Worm (Caenorhabditis elegans) whole organism, young adult: Measurements from ENCODE around the gene F38A6.5.
A peak's percentile ranks its signal among the peaks of the same experiment; 100 is the strongest.

Experiments used
- B0035.1 ChIP-seq: sonication (generic microtip); optimal IDR thresholded peaks from 2 replicates; lab custom pipeline; 2016; ENCODE audit warnings: missing genetic modification characterization, mild to moderate bottlenecking, missing compliant biosample characterization, missing genotype, missing genetic modification reagents
- B0261.1 ChIP-seq: sonication (generic microtip); optimal IDR thresholded peaks from 2 replicates; lab custom pipeline; 2016; ENCODE audit warnings: mild to moderate bottlenecking, missing genetic modification characterization, moderate library complexity, missing compliant biosample characterization
- B0336.3 ChIP-seq: fragments of 200-800 bp; sonication (Bioruptor generic); IDR thresholded peaks from 2 replicates; pipeline ENCODE4 v1.3.6; 2022; ENCODE audit warnings: missing genetic modification characterization, missing compliant biosample characterization
- C06A6.2 ChIP-seq: fragments of 200-800 bp; sonication (Bioruptor generic); conservative IDR thresholded peaks from 2 replicates; pipeline ENCODE4 v1.3.6; 2022; ENCODE audit warnings: missing genetic modification characterization, missing compliant biosample characterization
- C17E4.6 ChIP-seq: fragments of 200-800 bp; sonication (Bioruptor generic); IDR thresholded peaks from 2 replicates; pipeline ENCODE4 v1.3.6; 2022; ENCODE audit warnings: missing genetic modification reagents, missing genetic modification characterization, missing compliant biosample characterization
- F10E7.11 ChIP-seq: sonication (generic microtip); optimal IDR thresholded peaks from 2 replicates; lab custom pipeline; 2017; ENCODE audit warnings: mild to moderate bottlenecking, missing genetic modification characterization, moderate library complexity, missing compliant biosample characterization
- F33H1.4 ChIP-seq: fragments of 200-800 bp; sonication (Bioruptor generic); IDR thresholded peaks from 2 replicates; pipeline ENCODE4 v1.3.6; 2022; ENCODE audit warnings: missing genetic modification reagents, missing genetic modification characterization, missing compliant biosample characterization
- F39B2.1 ChIP-seq: fragments of 200-800 bp; sonication (Bioruptor generic); IDR thresholded peaks from 2 replicates; pipeline ENCODE4 v1.3.6; 2022; ENCODE audit warnings: missing genetic modification reagents, missing genetic modification characterization, missing compliant biosample characterization
- F55B11.4 ChIP-seq: sonication (generic microtip); optimal IDR thresholded peaks from 2 replicates; lab custom pipeline; 2016; ENCODE audit warnings: missing compliant biosample characterization, missing genetic modification characterization, borderline replicate concordance; ENCODE audit not compliant: insufficient read depth
- K11D2.4 ChIP-seq: fragments of 200-800 bp; sonication (Bioruptor generic); IDR thresholded peaks from 2 replicates; pipeline ENCODE4 v1.3.6; 2022; ENCODE audit warnings: missing genetic modification reagents, missing genetic modification characterization, missing compliant biosample characterization
- Y56A3A.18 ChIP-seq: fragments of 200-800 bp; sonication (Bioruptor generic); IDR thresholded peaks from 2 replicates; pipeline ENCODE4 v1.3.6; 2022; ENCODE audit warnings: missing genetic modification reagents, missing genetic modification characterization, missing compliant biosample characterization
- ama-1 ChIP-seq, 3 experiments: fragments of 150-350 bp in 1 of 3; sonication (generic microtip) in 2 of 3; optimal IDR thresholded peaks; 2 replicates each; lab custom pipeline; 2014 to 2018; ENCODE audit warnings: missing biosample characterization in 2 of 3, missing genetic modification characterization in 2 of 3, missing genetic modification reagents in 2 of 3
- aptf-3 ChIP-seq: fragments of 200-800 bp; sonication (Bioruptor generic); IDR thresholded peaks from 2 replicates; pipeline ENCODE4 v1.3.6; 2022; ENCODE audit warnings: missing genetic modification characterization, missing compliant biosample characterization
- ccch-3 ChIP-seq: fragments of 200-800 bp; sonication (Bioruptor generic); optimal IDR thresholded peaks from 2 replicates; lab custom pipeline; 2018; ENCODE audit warnings: mild to moderate bottlenecking, missing genetic modification characterization, missing compliant biosample characterization
- cebp-1 ChIP-seq, 2 experiments: fragments of 200-800 bp in 1 of 2; sonication (Bioruptor generic) in 1 of 2; sonication (generic microtip) in 1 of 2; IDR thresholded peaks in 1 of 2; optimal IDR thresholded peaks in 1 of 2; 2 replicates each; pipeline versions ENCODE4 v1.3.6 to Lab custom; 2017 to 2022; ENCODE audit warnings: missing compliant biosample characterization in 2 of 2, missing genetic modification characterization in 2 of 2, mild to moderate bottlenecking in 1 of 2, missing genetic modification reagents in 1 of 2, moderate library complexity in 1 of 2
- ceh-79 ChIP-seq: sonication (generic microtip); optimal IDR thresholded peaks from 2 replicates; lab custom pipeline; 2017; ENCODE audit warnings: mild to moderate bottlenecking, missing genetic modification characterization, missing compliant biosample characterization
- ceh-91 ChIP-seq: fragments of 200-800 bp; sonication (Bioruptor generic); IDR thresholded peaks from 2 replicates; pipeline ENCODE4 v1.3.6; 2022; ENCODE audit warnings: missing genetic modification reagents, missing genetic modification characterization, missing compliant biosample characterization
- efl-1 ChIP-seq: fragments of 150-350 bp; optimal IDR thresholded peaks from 2 replicates; lab custom pipeline; 2014; ENCODE audit warnings: missing biosample characterization, missing genetic modification reagents, missing genetic modification characterization
- ekl-4 ChIP-seq: fragments of 200-800 bp; sonication (Bioruptor generic); IDR thresholded peaks from 2 replicates; pipeline ENCODE4 v1.3.6; 2022; ENCODE audit warnings: missing genetic modification reagents, missing genetic modification characterization, missing compliant biosample characterization
- lag-1 ChIP-seq: fragments of 200-800 bp; sonication (Bioruptor generic); IDR thresholded peaks from 2 replicates; pipeline ENCODE4 v1.3.6; 2022; ENCODE audit warnings: missing genetic modification reagents, missing genetic modification characterization, missing compliant biosample characterization
- let-607 ChIP-seq, 2 experiments: fragments of 200-800 bp in 1 of 2; sonication (Bioruptor generic) in 1 of 2; sonication (generic microtip) in 1 of 2; optimal IDR thresholded peaks; 2 replicates each; lab custom pipeline; 2016 to 2018; ENCODE audit warnings: mild to moderate bottlenecking in 2 of 2, missing compliant biosample characterization in 2 of 2, missing genetic modification characterization in 2 of 2, moderate library complexity in 2 of 2, missing genotype in 1 of 2
- madf-10 ChIP-seq: sonication (generic microtip); optimal IDR thresholded peaks from 2 replicates; lab custom pipeline; 2016; ENCODE audit warnings: mild to moderate bottlenecking, missing genetic modification characterization, missing compliant biosample characterization
- nfya-2 ChIP-seq: fragments of 200-800 bp; sonication (Bioruptor generic); IDR thresholded peaks from 2 replicates; pipeline ENCODE4 v1.3.6; 2022; ENCODE audit warnings: missing genetic modification reagents, missing genetic modification characterization, missing compliant biosample characterization
- nhr-179 ChIP-seq: sonication (generic microtip); optimal IDR thresholded peaks from 2 replicates; lab custom pipeline; 2016; ENCODE audit warnings: mild to moderate bottlenecking, missing genetic modification characterization, missing compliant biosample characterization
- pha-4 ChIP-seq: fragments of 150-350 bp; sonication (generic microtip); optimal IDR thresholded peaks from 2 replicates; lab custom pipeline; 2014; ENCODE audit warnings: missing biosample characterization, missing genetic modification reagents, missing genetic modification characterization
- rec-8 ChIP-seq, 2 experiments: sonication (generic microtip); optimal IDR thresholded peaks; 2 replicates each; lab custom pipeline; 2016; ENCODE audit warnings: mild to moderate bottlenecking in 2 of 2, missing genetic modification characterization in 2 of 2, missing genetic modification reagents in 2 of 2, missing genotype in 2 of 2, missing biosample characterization in 1 of 2, missing compliant biosample characterization in 1 of 2, moderate library complexity in 1 of 2
- sea-2 ChIP-seq: fragments of 200-800 bp; sonication (Bioruptor generic); IDR thresholded peaks from 2 replicates; pipeline ENCODE4 v1.3.6; 2022; ENCODE audit warnings: missing genetic modification characterization, missing compliant biosample characterization
- tbx-9 ChIP-seq: sonication (generic microtip); optimal IDR thresholded peaks from 2 replicates; lab custom pipeline; 2016; ENCODE audit warnings: borderline replicate concordance, missing genetic modification characterization, inconsistent platforms, missing compliant biosample characterization
- xnd-1 ChIP-seq: sonication (generic microtip); optimal IDR thresholded peaks from 2 replicates; lab custom pipeline; 2016; ENCODE audit warnings: missing genotype, missing genetic modification reagents, missing genetic modification characterization, missing compliant biosample characterization
- ztf-22 ChIP-seq: fragments of 200-800 bp; sonication (Bioruptor generic); optimal IDR thresholded peaks from 2 replicates; lab custom pipeline; 2018; ENCODE audit warnings: mild to moderate bottlenecking, missing genetic modification characterization, moderate library complexity, missing compliant biosample characterization

F38A6.5 gene

DNA sequence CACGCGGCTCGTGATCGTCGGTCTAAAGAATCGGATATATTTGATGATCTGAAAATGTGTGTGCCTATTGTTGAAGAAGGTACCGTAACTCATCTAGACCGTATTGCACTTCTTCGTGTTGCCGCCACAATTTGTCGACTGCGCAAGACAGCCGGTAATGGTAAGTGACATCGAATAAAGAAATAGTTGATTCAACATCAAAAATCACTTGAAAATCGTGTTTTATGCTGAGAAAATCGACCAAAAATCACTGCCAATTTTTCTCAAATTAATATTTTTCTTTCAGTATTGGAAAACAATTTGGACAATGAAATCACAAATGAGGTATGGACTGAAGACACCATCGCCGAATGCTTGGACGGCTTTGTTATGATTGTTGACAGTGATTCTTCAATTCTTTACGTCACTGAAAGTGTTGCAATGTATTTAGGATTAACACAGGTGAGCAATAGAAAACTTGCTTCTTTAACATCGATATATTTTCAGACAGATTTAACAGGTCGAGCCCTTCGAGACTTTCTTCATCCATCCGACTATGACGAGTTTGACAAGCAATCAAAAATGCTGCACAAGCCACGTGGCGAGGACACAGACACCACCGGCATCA is 7.9 kb upstream of the F38A6.5 start:
- TF ChIP-seq sea-2 (GFP tag; lab: Robert Waterston, UW) (no peak), F55B11.4 (tag; lab: Kevin White, UChicago) (no peak), C06A6.2 (GFP tag; lab: Robert Waterston, UW) (no peak), tbx-9 (tag; lab: Kevin White, UChicago) (no peak), ccch-3 (GFP tag; lab: Kevin White, UChicago) (no peak), F39B2.1 (GFP tag; lab: Robert Waterston, UW) (no peak), B0261.1 (tag; lab: Kevin White, UChicago) (no peak), aptf-3 (no peak), lag-1 (GFP tag; lab: Robert Waterston, UW) (no peak), B0035.1 (no peak), ekl-4 (GFP tag; lab: Robert Waterston, UW) (no peak)

DNA sequence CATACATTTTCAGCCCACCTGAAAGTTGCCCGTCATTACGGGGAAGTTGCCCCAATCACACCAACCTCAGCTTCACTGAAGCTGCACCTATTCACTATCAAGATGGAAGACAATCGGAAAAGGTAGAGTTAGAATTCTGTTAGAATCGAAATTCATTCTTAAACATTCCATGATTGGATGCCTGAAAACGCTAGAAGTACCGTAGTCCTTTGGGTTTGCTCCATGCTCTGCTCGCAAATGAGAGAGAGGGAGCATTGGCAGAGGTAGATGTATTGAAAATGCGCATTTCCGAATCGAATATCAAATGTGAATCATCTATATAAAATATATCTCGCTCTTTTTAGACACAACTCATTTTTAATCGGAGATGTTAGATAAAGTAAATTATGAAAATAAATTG is 6.9 kb upstream of the F38A6.5 start, which contains the start of gene hif-1:
hif-1 (plus strand) TSS at position 8 of the 400 bp plus-strand sequence.
- no peak for TF ChIP-seq ceh-91 (GFP tag; lab: Robert Waterston, UW)
- no peak for TF ChIP-seq rec-8 (tag; optimal IDR thresholded peaks at IDR 0.05; lab: Kevin White, UChicago)
- no peak for TF ChIP-seq ekl-4 (GFP tag; lab: Robert Waterston, UW)
- no peak for TF ChIP-seq nfya-2 (GFP tag; lab: Robert Waterston, UW)
- no peak for TF ChIP-seq B0261.1 (tag; lab: Kevin White, UChicago)
- no peak for TF ChIP-seq efl-1
- no peak for TF ChIP-seq F33H1.4 (GFP tag; lab: Robert Waterston, UW)
- no peak for TF ChIP-seq pha-4 (tag; lab: Kevin White, UChicago)
- no peak for TF ChIP-seq nhr-179 (tag; lab: Kevin White, UChicago)
- no peak for TF ChIP-seq let-607 (tag; optimal IDR thresholded peaks at IDR 0.05; lab: Kevin White, UChicago)
- TF ChIP-seq ceh-79 (tag; lab: Kevin White, UChicago): no peak
- TF ChIP-seq Y56A3A.18 (GFP tag; lab: Robert Waterston, UW): 0 out of 2 replicates have a peak, but pooled peaks have one; percentile 2
- TF ChIP-seq cebp-1 (GFP tag; IDR thresholded peaks at IDR 0.05; lab: Robert Waterston, UW): no peak
- peak; percentile 10 for TF ChIP-seq cebp-1 (tag; optimal IDR thresholded peaks at IDR 0.05; lab: Kevin White, UChicago)
- TF ChIP-seq C17E4.6 (GFP tag; lab: Robert Waterston, UW): no peak
- TF ChIP-seq F10E7.11 (tag; lab: Kevin White, UChicago): no peak
- TF ChIP-seq ama-1 (optimal IDR thresholded peaks at IDR 0.05; lab: Kevin White, UChicago): peak; percentile 59
- no peak for TF ChIP-seq ama-1 (GFP tag; optimal IDR thresholded peaks at IDR 0.05; lab: Kevin White, UChicago)
- TF ChIP-seq K11D2.4 (GFP tag; lab: Robert Waterston, UW): no peak
- TF ChIP-seq, all 124 proteins: peak for 3

DNA sequence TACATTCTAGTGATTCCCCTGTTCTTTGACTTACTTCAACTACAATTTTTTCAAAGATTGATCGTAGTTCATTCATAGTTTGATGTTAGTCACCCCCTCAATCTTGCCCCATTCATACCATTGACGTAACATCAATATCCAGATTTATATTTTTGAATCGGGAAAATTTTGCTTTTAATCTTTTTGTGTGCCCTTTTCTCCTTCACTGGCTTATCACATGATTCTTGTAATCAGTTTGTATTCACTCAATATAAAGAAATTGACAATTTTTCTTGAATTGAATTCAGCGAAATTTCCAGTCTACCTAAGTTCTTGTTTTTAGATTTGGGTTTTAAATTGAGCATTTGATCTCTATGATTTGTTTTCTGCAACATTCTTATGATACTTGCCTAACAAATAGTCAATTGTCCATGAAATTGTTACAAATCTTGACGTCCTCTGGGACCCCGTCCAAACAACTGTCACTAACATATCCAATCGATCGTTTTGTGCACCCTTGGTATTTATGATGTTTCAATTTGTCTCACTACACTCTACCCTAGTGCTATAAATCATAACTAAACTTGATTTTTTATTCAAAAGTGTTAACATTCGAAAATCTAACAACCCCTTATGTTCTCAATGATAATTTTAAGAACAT is 6.3 kb upstream of the F38A6.5 start:
- TF ChIP-seq ekl-4 (GFP tag; lab: Robert Waterston, UW) (0 out of 2 replicates have a peak, but pooled peaks have one; percentile 18), xnd-1 (tag; lab: Kevin White, UChicago) (no peak), ztf-22 (GFP tag; lab: Kevin White, UChicago) (no peak), Y56A3A.18 (GFP tag; lab: Robert Waterston, UW) (0 out of 2 replicates have a peak, but pooled peaks have one; percentile 42), madf-10 (tag; lab: Kevin White, UChicago) (peak; percentile 49), B0336.3 (GFP tag; lab: Robert Waterston, UW) (0 out of 2 replicates have a peak, but pooled peaks have one; percentile 20)
- TF ChIP-seq, all 124 proteins: peak for 4
